Comparison of ENCODE assay signal across 3 worm cellular contexts in the genomic region with DNA sequence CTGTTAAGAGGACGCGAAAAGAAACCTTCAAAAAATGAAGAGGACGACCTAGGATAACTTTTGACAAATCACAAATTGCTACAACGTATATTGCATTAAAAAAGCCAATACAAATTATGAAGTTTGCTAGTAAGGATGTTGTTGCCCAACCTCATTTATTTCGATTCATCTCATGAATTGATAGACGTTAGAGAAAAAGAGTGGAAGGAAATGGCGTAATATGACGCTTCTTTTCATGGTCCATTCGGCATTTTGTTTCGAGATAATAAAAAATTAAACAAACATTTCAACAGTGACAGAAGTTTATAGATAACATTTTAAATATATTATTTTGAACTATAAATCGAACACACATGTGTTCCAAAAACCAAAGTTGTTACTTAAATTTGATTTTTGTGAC.
TF ChIP-seq lines count a peak whose summit lies in the region.

No protein-coding gene starts in this region.

TF ChIP-seq in whole organism, L1 larva, 84 proteins besides CTCF, POLR2A, EP300 and RAD21:
- TF ChIP-seq efl-3 (GFP tag; optimal IDR thresholded peaks at IDR 0.05; lab: Kevin White, UChicago) (no peak), lin-13 (GFP tag; optimal IDR thresholded peaks at IDR 0.05; lab: Kevin White, UChicago) (no peak), lin-39 (tag; optimal IDR thresholded peaks at IDR 0.05; lab: Kevin White, UChicago) (no peak), sox-4 (tag; optimal IDR thresholded peaks at IDR 0.05; lab: Kevin White, UChicago) (no peak), aly-2 (tag; optimal IDR thresholded peaks at IDR 0.05; lab: Kevin White, UChicago) (no peak), lsy-2 (tag; optimal IDR thresholded peaks at IDR 0.05; lab: Kevin White, UChicago) (peak in 1 of 2 experiments; percentile 20), nhr-90 (tag; optimal IDR thresholded peaks at IDR 0.05; lab: Kevin White, UChicago; ENCODE audit: poor library complexity) (no peak), isw-1 (GFP tag; IDR thresholded peaks at IDR 0.05; lab: Robert Waterston, UW) (no peak), nhr-71 (tag; optimal IDR thresholded peaks at IDR 0.05; lab: Kevin White, UChicago) (peak; percentile 18), lin-14 (GFP tag; optimal IDR thresholded peaks at IDR 0.05; lab: Kevin White, UChicago) (peak; percentile 51), nhr-85 (tag; lab: Kevin White, UChicago) (no peak)
TF ChIP-seq in whole organism, L1 larva: peak in this region for 3.

TF ChIP-seq in whole organism, L2 larva, 48 proteins besides CTCF, POLR2A, EP300 and RAD21:
- TF ChIP-seq nhr-129 (tag; optimal IDR thresholded peaks at IDR 0.05; lab: Kevin White, UChicago) (peak; percentile 56), nhr-23 (tag; optimal IDR thresholded peaks at IDR 0.05; lab: Kevin White, UChicago) (no peak), lsy-2 (tag; optimal IDR thresholded peaks at IDR 0.05; lab: Kevin White, UChicago) (peak in 1 of 2 experiments; percentile 33), sma-9 (GFP tag; optimal IDR thresholded peaks at IDR 0.05; lab: Kevin White, UChicago) (peak; percentile 21), sma-9 (tag; optimal IDR thresholded peaks at IDR 0.05; lab: Kevin White, UChicago) (no peak)

TF ChIP-seq in whole organism, mixed stage, embryonic, 35 proteins besides CTCF, POLR2A, EP300 and RAD21:
- TF ChIP-seq nhr-76 (tag; optimal IDR thresholded peaks at IDR 0.05; lab: Kevin White, UChicago) = no peak
- TF ChIP-seq ceh-43 (GFP tag; optimal IDR thresholded peaks at IDR 0.05; lab: Kevin White, UChicago) = no peak
- no peak for TF ChIP-seq zip-8 (tag; optimal IDR thresholded peaks at IDR 0.05; lab: Kevin White, UChicago)
- peak; percentile 30 for TF ChIP-seq ces-1 (GFP tag; optimal IDR thresholded peaks at IDR 0.05; lab: Kevin White, UChicago)
- no peak for TF ChIP-seq drap-1 (GFP tag; optimal IDR thresholded peaks at IDR 0.05; lab: Kevin White, UChicago)
TF ChIP-seq in whole organism, mixed stage, embryonic: peak in this region for 1.
